Fruit fly (Drosophila melanogaster): ENCODE measurements around the gene CG15406.

CG15406 gene

dm6 chr2L:3280484-3280993, 28.5 kb upstream of the CG15406 start, which contains the start of gene OtopLb:
TSS of gene OtopLb (minus strand) at chr2L:3280534.
- TF ChIP-seq CG34406 (GFP tag; optimal IDR thresholded peaks at IDR 0.05) (no peak), esn (GFP tag; optimal IDR thresholded peaks at IDR 0.05) (no peak), CG10631 (GFP tag; optimal IDR thresholded peaks at IDR 0.05) (peak; percentile 20), eg (GFP tag; IDR thresholded peaks at IDR 0.05) (peak; percentile 36; the same call in 1 of the 3 replicates), cyc (GFP tag; optimal IDR thresholded peaks at IDR 0.05) (no peak), CG10669 (GFP tag; optimal IDR thresholded peaks at IDR 0.05) (peak; percentile 16), fkh (GFP tag; optimal IDR thresholded peaks at IDR 0.05) (peak; percentile 84), CG1621 (tag; optimal IDR thresholded peaks at IDR 0.05) (no peak), Eip78C (GFP tag) (no peak), CG6276 (GFP tag; optimal IDR thresholded peaks at IDR 0.05) (no peak), Sox15 (GFP tag; optimal IDR thresholded peaks at IDR 0.05) (no peak), CG6163 (GFP tag; IDR thresholded peaks at IDR 0.05) (0 out of 3 replicates have a peak, but pooled peaks have one; percentile 38), Eip93F (GFP tag; optimal IDR thresholded peaks at IDR 0.05) (no peak), Hr4 (GFP tag; optimal IDR thresholded peaks at IDR 0.05) (no peak), Blimp-1 (GFP tag; optimal IDR thresholded peaks at IDR 0.05) (no peak), CG31627 (GFP tag; optimal IDR thresholded peaks at IDR 0.05) (no peak), CG16779 (tag; optimal IDR thresholded peaks at IDR 0.05) (no peak)

- TF ChIP-seq CG8319 (GFP tag; optimal IDR thresholded peaks at IDR 0.05) (no peak), svp (GFP tag) (peak; percentile 74)
These were observed 15.2 kb upstream of the CG15406 start for dm6 chr2L:3293718-3294340.

- no peak for TF ChIP-seq pdm3 (GFP tag; optimal IDR thresholded peaks at IDR 0.05)
- TF ChIP-seq CG8632 (GFP tag; optimal IDR thresholded peaks at IDR 0.05), result no peak
- TF ChIP-seq acj6 (GFP tag; optimal IDR thresholded peaks at IDR 0.05), result no peak
- TF ChIP-seq CG1621 (tag; optimal IDR thresholded peaks at IDR 0.05), result no peak
- no peak for TF ChIP-seq Smox (GFP tag; optimal IDR thresholded peaks at IDR 0.05)
- no peak for TF ChIP-seq CG10669 (GFP tag; optimal IDR thresholded peaks at IDR 0.05)
- TF ChIP-seq esn (GFP tag; optimal IDR thresholded peaks at IDR 0.05), result no peak
- TF ChIP-seq Eip93F (GFP tag; optimal IDR thresholded peaks at IDR 0.05), result peak; percentile 49
- TF ChIP-seq Eip78C (GFP tag), result peak; percentile 48
- peak; percentile 33 for TF ChIP-seq svp (GFP tag)
These were observed 14.4 kb upstream of the CG15406 start, which contains the start of gene CG9664 for dm6 chr2L:3294572-3294971. TSS of gene CG9664 (minus strand) at chr2L:3294706.

- TF ChIP-seq vri (GFP tag; optimal IDR thresholded peaks at IDR 0.05), result peak; percentile 59
- peak; percentile 59 for TF ChIP-seq svp (GFP tag)
- no peak for TF ChIP-seq achi (GFP tag; optimal IDR thresholded peaks at IDR 0.05)
These were observed 11.0 kb upstream of the CG15406 start for dm6 chr2L:3298065-3298469.

- no peak for TF ChIP-seq CG6163 (GFP tag; IDR thresholded peaks at IDR 0.05)
These were observed 9.9 kb upstream of the CG15406 start for dm6 chr2L:3299142-3299541.

dm6 chr2L:3299803-3300202, 9.2 kb upstream of the CG15406 start:
- TF ChIP-seq achi (GFP tag; optimal IDR thresholded peaks at IDR 0.05) (no peak), esn (GFP tag; optimal IDR thresholded peaks at IDR 0.05) (no peak), CG6808 (GFP tag; optimal IDR thresholded peaks at IDR 0.05) (peak; percentile 46), CG34406 (GFP tag; optimal IDR thresholded peaks at IDR 0.05) (no peak), CG11902 (GFP tag; optimal IDR thresholded peaks at IDR 0.05) (no peak), net (GFP tag; optimal IDR thresholded peaks at IDR 0.05) (peak; percentile 22), CG6163 (GFP tag; IDR thresholded peaks at IDR 0.05) (0 out of 3 replicates have a peak, but pooled peaks have one; percentile 33), CG10631 (GFP tag; optimal IDR thresholded peaks at IDR 0.05) (peak; percentile 14), Ets21C (GFP tag; optimal IDR thresholded peaks at IDR 0.05) (no peak), topi (GFP tag; optimal IDR thresholded peaks at IDR 0.05) (no peak), Ets96B (tag; optimal IDR thresholded peaks at IDR 0.05) (peak; percentile 15), CG9139 (GFP tag; optimal IDR thresholded peaks at IDR 0.05) (peak; percentile 5), fd59A (GFP tag; optimal IDR thresholded peaks at IDR 0.05) (no peak), lz (GFP tag; optimal IDR thresholded peaks at IDR 0.05) (no peak), pdm3 (GFP tag; optimal IDR thresholded peaks at IDR 0.05) (peak; percentile 11), OdsH (GFP tag; optimal IDR thresholded peaks at IDR 0.05) (peak; percentile 5), acj6 (GFP tag; optimal IDR thresholded peaks at IDR 0.05) (peak; percentile 19), Sox14 (GFP tag; optimal IDR thresholded peaks at IDR 0.05) (peak; percentile 34), CG8632 (GFP tag; optimal IDR thresholded peaks at IDR 0.05) (no peak), Hr4 (GFP tag; optimal IDR thresholded peaks at IDR 0.05) (peak; percentile 13), CG6276 (GFP tag; optimal IDR thresholded peaks at IDR 0.05) (peak; percentile 35), Lpt (GFP tag; optimal IDR thresholded peaks at IDR 0.05) (peak; percentile 30), svp (GFP tag) (no peak), Sox102F (GFP tag; optimal IDR thresholded peaks at IDR 0.05) (no peak), spab (GFP tag; optimal IDR thresholded peaks at IDR 0.05) (peak; percentile 26)

Measured in whole organism, prepupa.